Worm (Caenorhabditis elegans): ENCODE results near the gene Y67D8C.22.

Gene Y67D8C.22

ce11 chrIV:3089611-3090010 lies 13.5 kb upstream of the Y67D8C.22 start:
- no peak for TF ChIP-seq sptf-2 (GFP tag; optimal IDR thresholded peaks at IDR 0.05)
- TF ChIP-seq bed-1 (GFP tag; IDR thresholded peaks at IDR 0.05) = no peak

- TF ChIP-seq hmg-1.2 (GFP tag; IDR thresholded peaks at IDR 0.05) (no peak), F22D6.2 (tag; optimal IDR thresholded peaks at IDR 0.05) (no peak), ZK185.1 (tag; optimal IDR thresholded peaks at IDR 0.05; ENCODE audit: poor library complexity, severe bottlenecking) (no peak), hlh-26 (GFP tag; conservative IDR thresholded peaks at IDR 0.05) (no peak), efl-1 (GFP tag; optimal IDR thresholded peaks at IDR 0.05) (no peak), lsl-1 (GFP tag; optimal IDR thresholded peaks at IDR 0.05) (no peak), attf-3 (GFP tag; conservative IDR thresholded peaks at IDR 0.05) (no peak), cebp-1 (GFP tag; IDR thresholded peaks at IDR 0.05) (no peak), cebp-1 (tag; optimal IDR thresholded peaks at IDR 0.05) (no peak), somi-1 (GFP tag; optimal IDR thresholded peaks at IDR 0.05) (no peak), F39B2.1 (GFP tag; IDR thresholded peaks at IDR 0.05) (no peak), die-1 (tag; optimal IDR thresholded peaks at IDR 0.05) (no peak), mxl-1 (tag; optimal IDR thresholded peaks at IDR 0.05) (no peak), xnd-1 (tag; optimal IDR thresholded peaks at IDR 0.05) (no peak), snpc-1.1 (tag; optimal IDR thresholded peaks at IDR 0.05; ENCODE audit: insufficient read depth) (no peak), unc-130 (GFP tag; optimal IDR thresholded peaks at IDR 0.05) (no peak), zfh-2 (GFP tag; conservative IDR thresholded peaks at IDR 0.05) (no peak), mel-28 (tag; optimal IDR thresholded peaks at IDR 0.05; ENCODE audit: borderline replicate concordance) (no peak), athp-1 (tag; optimal IDR thresholded peaks at IDR 0.05) (no peak), lin-54 (GFP tag; optimal IDR thresholded peaks at IDR 0.05) (no peak)
Measured at ce11 chrIV:3086825-3087224, 10.7 kb upstream of the Y67D8C.22 start, which contains the start of gene Y67D8C.9. Gene Y67D8C.9, minus strand, starts transcription at chrIV:3086925.

- TF ChIP-seq B0261.1 (tag; optimal IDR thresholded peaks at IDR 0.05) (no peak), sdz-38 (tag; optimal IDR thresholded peaks at IDR 0.05) (no peak), egl-44 (GFP tag; IDR thresholded peaks at IDR 0.05) (no peak), mcd-1 (GFP tag; IDR thresholded peaks at IDR 0.05) (0 out of 2 replicates have a peak, but pooled peaks have one; percentile 13), him-1 (tag; optimal IDR thresholded peaks at IDR 0.05) (no peak), F37B4.10 (GFP tag; IDR thresholded peaks at IDR 0.05) (no peak)
Measured at ce11 chrIV:3076802-3077201, 695 bp upstream of the Y67D8C.22 start.

- TF ChIP-seq sdz-38 (tag; optimal IDR thresholded peaks at IDR 0.05) (no peak), K11D2.4 (GFP tag; IDR thresholded peaks at IDR 0.05) (no peak), Y53G8AR.9 (GFP tag; conservative IDR thresholded peaks at IDR 0.05) (no peak), dox-1 (GFP tag; IDR thresholded peaks at IDR 0.05) (no peak), ztf-25 (GFP tag; IDR thresholded peaks at IDR 0.05) (no peak), madf-10 (tag; optimal IDR thresholded peaks at IDR 0.05) (no peak), ets-4 (GFP tag; optimal IDR thresholded peaks at IDR 0.05) (no peak), aptf-2 (GFP tag; conservative IDR thresholded peaks at IDR 0.05) (no peak), efl-1 (GFP tag; optimal IDR thresholded peaks at IDR 0.05) (no peak), attf-5 (GFP tag; optimal IDR thresholded peaks at IDR 0.05) (no peak), F37B4.10 (GFP tag; IDR thresholded peaks at IDR 0.05) (no peak), atf-7 (tag; optimal IDR thresholded peaks at IDR 0.05) (no peak), mes-4 (tag; optimal IDR thresholded peaks at IDR 0.05) (no peak), mel-28 (tag; optimal IDR thresholded peaks at IDR 0.05; ENCODE audit: borderline replicate concordance) (no peak), F52B5.7 (tag; optimal IDR thresholded peaks at IDR 0.05) (no peak), him-1 (tag; optimal IDR thresholded peaks at IDR 0.05) (no peak), hmg-20 (GFP tag; IDR thresholded peaks at IDR 0.05) (no peak), F57C9.4 (tag; optimal IDR thresholded peaks at IDR 0.05) (no peak), lsl-1 (GFP tag; optimal IDR thresholded peaks at IDR 0.05) (no peak), nhr-179 (tag; optimal IDR thresholded peaks at IDR 0.05) (no peak)
Measured at ce11 chrIV:3071997-3072396, 4.1 kb downstream of the Y67D8C.22 start, which contains the start of gene Y67D8C.2. Gene Y67D8C.2, plus strand, starts transcription at chrIV:3072297.
